Worm (Caenorhabditis elegans) whole organism, late embryonic: Measurements from ENCODE around the gene ncr-2.

Source experiments
- C38D4.7 ChIP-seq: fragments of 200-800 bp; sonication (Bioruptor generic); optimal IDR thresholded peaks from 2 replicates; lab custom pipeline; 2018; ENCODE audit warnings: mild to moderate bottlenecking, missing genetic modification characterization, moderate library complexity, missing compliant biosample characterization
- K02D7.2 ChIP-seq: sonication (generic microtip); optimal IDR thresholded peaks from 2 replicates; lab custom pipeline; 2017; ENCODE audit warnings: mild to moderate bottlenecking, missing genetic modification characterization, missing compliant biosample characterization
- K09A11.1 ChIP-seq: sonication (generic microtip); optimal IDR thresholded peaks from 2 replicates; lab custom pipeline; 2017; ENCODE audit warnings: antibody characterized with exemption, mild to moderate bottlenecking, missing genetic modification characterization, missing compliant biosample characterization; ENCODE audit not compliant: insufficient read depth
- T23F11.4 ChIP-seq: fragments of 200-800 bp; sonication (Bioruptor generic); optimal IDR thresholded peaks from 2 replicates; lab custom pipeline; 2018; ENCODE audit warnings: mild to moderate bottlenecking, missing genetic modification characterization, missing compliant biosample characterization
- Y22D7AL.16 ChIP-seq: sonication (generic microtip); optimal IDR thresholded peaks from 2 replicates; lab custom pipeline; 2016; ENCODE audit warnings: missing genetic modification characterization, missing compliant biosample characterization
- ahr-1 ChIP-seq: sonication (generic microtip); optimal IDR thresholded peaks from 2 replicates; lab custom pipeline; 2016; ENCODE audit warnings: missing genetic modification characterization, missing compliant biosample characterization
- ceh-18 ChIP-seq: sonication (generic microtip); optimal IDR thresholded peaks from 2 replicates; lab custom pipeline; 2016; ENCODE audit warnings: missing genetic modification characterization, missing compliant biosample characterization
- ceh-19 ChIP-seq: fragments of 200-800 bp; sonication (Bioruptor generic); optimal IDR thresholded peaks from 2 replicates; lab custom pipeline; 2018; ENCODE audit warnings: mild to moderate bottlenecking, missing genetic modification characterization, missing compliant biosample characterization
- ceh-2 ChIP-seq: sonication (generic microtip); optimal IDR thresholded peaks from 2 replicates; lab custom pipeline; 2016; ENCODE audit warnings: missing genotype, missing genetic modification characterization, missing compliant biosample characterization
- ceh-24 ChIP-seq: sonication (generic microtip); optimal IDR thresholded peaks from 2 replicates; lab custom pipeline; 2016; ENCODE audit warnings: mild to moderate bottlenecking, missing genetic modification characterization, missing compliant biosample characterization
- ceh-30 ChIP-seq: fragments of 150-350 bp; optimal IDR thresholded peaks from 2 replicates; lab custom pipeline; 2014; ENCODE audit warnings: missing biosample characterization, missing genetic modification characterization
- ceh-34 ChIP-seq: sonication (generic microtip); optimal IDR thresholded peaks from 2 replicates; lab custom pipeline; 2016; ENCODE audit warnings: mild to moderate bottlenecking, missing genetic modification characterization, missing compliant biosample characterization
- ceh-48 ChIP-seq: sonication (generic microtip); optimal IDR thresholded peaks from 2 replicates; lab custom pipeline; 2016; ENCODE audit warnings: missing genetic modification characterization, inconsistent platforms, missing compliant biosample characterization
- ceh-6 ChIP-seq: fragments of 200-800 bp; sonication (Bioruptor generic); optimal IDR thresholded peaks from 2 replicates; lab custom pipeline; 2018; ENCODE audit warnings: mild to moderate bottlenecking, missing genetic modification characterization, missing compliant biosample characterization
- ceh-9 ChIP-seq: sonication (generic microtip); optimal IDR thresholded peaks from 2 replicates; lab custom pipeline; 2016; ENCODE audit warnings: mild to moderate bottlenecking, missing genetic modification characterization, inconsistent platforms, missing compliant biosample characterization
- che-1 ChIP-seq: sonication (generic microtip); optimal IDR thresholded peaks from 2 replicates; lab custom pipeline; 2016; ENCODE audit warnings: mild to moderate bottlenecking, missing genetic modification characterization, missing compliant biosample characterization
- dmd-4 ChIP-seq: sonication (generic microtip); optimal IDR thresholded peaks from 2 replicates; lab custom pipeline; 2016; ENCODE audit warnings: borderline replicate concordance, missing genetic modification characterization, missing compliant biosample characterization
- dve-1 ChIP-seq: sonication (generic microtip); optimal IDR thresholded peaks from 2 replicates; lab custom pipeline; 2017; ENCODE audit warnings: antibody characterized with exemption, mild to moderate bottlenecking, missing genetic modification characterization, missing compliant biosample characterization
- elt-2 ChIP-seq: sonication (generic microtip); optimal IDR thresholded peaks from 2 replicates; lab custom pipeline; 2016; ENCODE audit warnings: missing genetic modification reagents, missing genetic modification characterization, missing compliant biosample characterization
- ets-4 ChIP-seq: sonication (generic microtip); optimal IDR thresholded peaks from 2 replicates; lab custom pipeline; 2016; ENCODE audit warnings: missing genetic modification characterization, missing compliant biosample characterization
- eyg-1 ChIP-seq: sonication (generic microtip); optimal IDR thresholded peaks from 2 replicates; lab custom pipeline; 2016; ENCODE audit warnings: missing genotype, missing genetic modification characterization, missing compliant biosample characterization
- fkh-10 ChIP-seq: fragments of 150-350 bp; optimal IDR thresholded peaks from 2 replicates; lab custom pipeline; 2014; ENCODE audit warnings: missing biosample characterization, missing genetic modification reagents, missing genetic modification characterization
- fkh-6 ChIP-seq: sonication (generic microtip); optimal IDR thresholded peaks from 2 replicates; lab custom pipeline; 2016; ENCODE audit warnings: missing genetic modification characterization, missing compliant biosample characterization
- hlh-15 ChIP-seq: sonication (generic microtip); optimal IDR thresholded peaks from 2 replicates; lab custom pipeline; 2016; ENCODE audit warnings: missing genetic modification characterization, missing compliant biosample characterization
- hlh-30 ChIP-seq: sonication (generic microtip); optimal IDR thresholded peaks from 2 replicates; lab custom pipeline; 2017; ENCODE audit warnings: antibody characterized with exemption, missing genetic modification characterization, missing compliant biosample characterization; ENCODE audit not compliant: insufficient read depth
- lim-6 ChIP-seq: sonication (generic microtip); optimal IDR thresholded peaks from 2 replicates; lab custom pipeline; 2016; ENCODE audit warnings: missing genetic modification characterization, missing compliant biosample characterization
- lin-11 ChIP-seq: fragments of 200-800 bp; sonication (Bioruptor generic); optimal IDR thresholded peaks from 2 replicates; lab custom pipeline; 2018; ENCODE audit warnings: mild to moderate bottlenecking, missing genetic modification characterization, missing compliant biosample characterization
- odd-2 ChIP-seq: sonication (generic microtip); optimal IDR thresholded peaks from 2 replicates; lab custom pipeline; 2017; ENCODE audit warnings: antibody characterized with exemption, mild to moderate bottlenecking, missing genetic modification characterization, missing compliant biosample characterization
- pag-3 ChIP-seq: sonication (generic microtip); optimal IDR thresholded peaks from 2 replicates; lab custom pipeline; 2016; ENCODE audit warnings: missing compliant biosample characterization, missing genetic modification characterization, borderline replicate concordance
- pat-9 ChIP-seq: fragments of 200-800 bp; sonication (Bioruptor generic); optimal IDR thresholded peaks from 2 replicates; lab custom pipeline; 2018; ENCODE audit warnings: mild to moderate bottlenecking, missing genetic modification characterization, moderate library complexity, missing compliant biosample characterization
- pha-4 ChIP-seq: fragments of 150-350 bp; optimal IDR thresholded peaks from 2 replicates; lab custom pipeline; 2018; ENCODE audit warnings: missing biosample characterization, missing genetic modification reagents, missing genetic modification characterization
- pros-1 ChIP-seq: fragments of 150-350 bp; optimal IDR thresholded peaks from 2 replicates; lab custom pipeline; 2014; ENCODE audit warnings: missing biosample characterization, missing genetic modification reagents, missing genetic modification characterization
- ref-2 ChIP-seq: sonication (generic microtip); optimal IDR thresholded peaks from 2 replicates; lab custom pipeline; 2016; ENCODE audit warnings: missing genetic modification characterization, missing compliant biosample characterization
- rnt-1 ChIP-seq: sonication (generic microtip); optimal IDR thresholded peaks from 2 replicates; lab custom pipeline; 2016; ENCODE audit warnings: missing genetic modification characterization, missing compliant biosample characterization
- sdc-2 ChIP-seq: sonication (generic microtip); optimal IDR thresholded peaks from 2 replicates; lab custom pipeline; 2016; ENCODE audit warnings: missing genotype, missing genetic modification characterization, missing compliant biosample characterization
- sox-4 ChIP-seq: sonication (generic microtip); optimal IDR thresholded peaks from 2 replicates; lab custom pipeline; 2017; ENCODE audit warnings: mild to moderate bottlenecking, missing genetic modification characterization, inconsistent platforms, missing compliant biosample characterization
- syd-9 ChIP-seq: sonication (generic microtip); optimal IDR thresholded peaks from 2 replicates; lab custom pipeline; 2016; ENCODE audit warnings: mild to moderate bottlenecking, missing genetic modification characterization, moderate library complexity, missing compliant biosample characterization
- tbx-2 ChIP-seq: sonication (generic microtip); optimal IDR thresholded peaks from 2 replicates; lab custom pipeline; 2016; ENCODE audit warnings: missing genetic modification characterization, missing compliant biosample characterization
- tbx-7 ChIP-seq: sonication (generic microtip); optimal IDR thresholded peaks from 2 replicates; lab custom pipeline; 2016; ENCODE audit warnings: missing genotype, missing genetic modification characterization, missing compliant biosample characterization
- ttx-3 ChIP-seq: sonication (generic microtip); optimal IDR thresholded peaks from 2 replicates; lab custom pipeline; 2016; ENCODE audit warnings: missing genetic modification reagents, missing genetic modification characterization, missing compliant biosample characterization
- unc-42 ChIP-seq: sonication (generic microtip); optimal IDR thresholded peaks from 2 replicates; lab custom pipeline; 2016; ENCODE audit warnings: missing genotype, missing genetic modification characterization, missing compliant biosample characterization
- unc-55 ChIP-seq: sonication (generic microtip); optimal IDR thresholded peaks from 2 replicates; lab custom pipeline; 2017; ENCODE audit warnings: missing biosample characterization, missing genetic modification reagents, missing genetic modification characterization
- unc-86 ChIP-seq: sonication (generic microtip); optimal IDR thresholded peaks from 2 replicates; lab custom pipeline; 2016; ENCODE audit warnings: missing genetic modification characterization, missing compliant biosample characterization
- ztf-16 ChIP-seq: sonication (generic microtip); optimal IDR thresholded peaks from 2 replicates; lab custom pipeline; 2017; ENCODE audit warnings: missing genetic modification characterization, missing compliant biosample characterization

The ncr-2 gene

ce11 chrIII:8250007-8250683, 8.0 kb upstream of the ncr-2 start, which contains the start of gene knl-1 (continued):
- TF ChIP-seq K09A11.1 (tag; lab: Kevin White, UChicago) (no peak), unc-42 (no peak), pros-1 (tag; lab: Kevin White, UChicago) (no peak), ceh-30 (tag; lab: Kevin White, UChicago) (no peak), lin-11 (tag; lab: Kevin White, UChicago) (no peak), che-1 (tag; lab: Kevin White, UChicago) (no peak), Y22D7AL.16 (tag; lab: Kevin White, UChicago) (no peak), ztf-16 (no peak), C38D4.7 (GFP tag; lab: Kevin White, UChicago) (peak; percentile 7), ahr-1 (tag; lab: Kevin White, UChicago) (peak; percentile 50), dmd-4 (no peak), ceh-6 (GFP tag; lab: Kevin White, UChicago) (no peak), ceh-34 (tag; lab: Kevin White, UChicago) (peak; percentile 38), ceh-2 (peak; percentile 68), ceh-48 (tag; lab: Kevin White, UChicago) (no peak), odd-2 (tag; lab: Kevin White, UChicago) (no peak), unc-86 (tag; lab: Kevin White, UChicago) (peak; percentile 25), K02D7.2 (no peak), pag-3 (tag; lab: Kevin White, UChicago) (no peak), eyg-1 (tag; lab: Kevin White, UChicago) (no peak), ref-2 (tag; lab: Kevin White, UChicago) (no peak), dve-1 (tag; lab: Kevin White, UChicago) (no peak), unc-55 (GFP tag; lab: Kevin White, UChicago) (no peak), tbx-7 (tag; lab: Kevin White, UChicago) (peak; percentile 25), fkh-10 (no peak), ceh-19 (GFP tag; lab: Kevin White, UChicago) (no peak), elt-2 (tag; lab: Kevin White, UChicago) (peak; percentile 79), pha-4 (tag; lab: Kevin White, UChicago) (no peak), hlh-30 (tag; lab: Kevin White, UChicago) (no peak), T23F11.4 (GFP tag; lab: Kevin White, UChicago) (no peak), tbx-2 (tag; lab: Kevin White, UChicago) (peak; percentile 82), hlh-15 (tag; lab: Kevin White, UChicago) (no peak), rnt-1 (tag; lab: Kevin White, UChicago) (peak; percentile 10), ceh-24 (tag; lab: Kevin White, UChicago) (no peak), fkh-6 (tag; lab: Kevin White, UChicago) (no peak), ttx-3 (tag; lab: Kevin White, UChicago) (no peak), sox-4 (tag; lab: Kevin White, UChicago) (no peak), ets-4 (peak; percentile 65), lim-6 (tag; lab: Kevin White, UChicago) (peak; percentile 1), sdc-2 (tag; lab: Kevin White, UChicago) (no peak), ceh-18 (tag; lab: Kevin White, UChicago) (no peak), pat-9 (no peak), syd-9 (no peak), ceh-9 (tag; lab: Kevin White, UChicago) (no peak)
